Worm (Caenorhabditis elegans): ENCODE results near the gene sur-7.

- TF ChIP-seq med-1 (GFP tag; optimal IDR thresholded peaks at IDR 0.05; ENCODE audit: insufficient read depth) (no peak), tab-1 (GFP tag; IDR thresholded peaks at IDR 0.05) (no peak), ztf-23 (GFP tag; IDR thresholded peaks at IDR 0.05) (no peak), T22C8.4 (GFP tag; IDR thresholded peaks at IDR 0.05) (no peak), ztf-29 (GFP tag; IDR thresholded peaks at IDR 0.05) (no peak), klf-2 (GFP tag; conservative IDR thresholded peaks at IDR 0.05) (no peak), flt-1 (GFP tag; IDR thresholded peaks at IDR 0.05) (no peak), ref-1 (GFP tag; conservative IDR thresholded peaks at IDR 0.05) (no peak)
Measured at ce11 chrX:16369454-16369853, 6.9 kb upstream of the sur-7 start.
